Worm (Caenorhabditis elegans) whole organism, mixed stage, embryonic: ENCODE measurements around the gene xpo-3.

ENCODE experiments used
- bed-3 ChIP-seq: fragments of 200-800 bp; sonication (Bioruptor generic); optimal IDR thresholded peaks from 3 replicates; lab custom pipeline; 2018; ENCODE audit warnings: mild to moderate bottlenecking, missing genetic modification characterization, moderate library complexity, missing compliant biosample characterization
- ces-1 ChIP-seq: fragments of 150-350 bp; optimal IDR thresholded peaks from 2 replicates; lab custom pipeline; 2014; ENCODE audit warnings: missing biosample characterization, missing genetic modification reagents, missing genetic modification characterization
- cnd-1 ChIP-seq: fragments of 200-800 bp; sonication (Bioruptor generic); optimal IDR thresholded peaks from 2 replicates; lab custom pipeline; 2018; ENCODE audit warnings: mild to moderate bottlenecking, missing genetic modification characterization, missing compliant biosample characterization
- drap-1 ChIP-seq: fragments of 200-800 bp; sonication (Bioruptor generic); optimal IDR thresholded peaks from 3 replicates; lab custom pipeline; 2018; ENCODE audit warnings: mild to moderate bottlenecking, missing genetic modification characterization, missing compliant biosample characterization
- ham-2 ChIP-seq: fragments of 200-800 bp; sonication (Bioruptor generic); optimal IDR thresholded peaks from 2 replicates; lab custom pipeline; 2018; ENCODE audit warnings: mild to moderate bottlenecking, missing genetic modification characterization, missing compliant biosample characterization
- lin-13 ChIP-seq: fragments of 150-350 bp; optimal IDR thresholded peaks from 2 replicates; lab custom pipeline; 2014; ENCODE audit warnings: missing biosample characterization, missing genetic modification characterization
- nhr-28 ChIP-seq: fragments of 150-350 bp; optimal IDR thresholded peaks from 2 replicates; lab custom pipeline; 2014; ENCODE audit warnings: missing biosample characterization, missing genetic modification characterization
- pha-4 ChIP-seq: fragments of 150-350 bp; optimal IDR thresholded peaks from 2 replicates; lab custom pipeline; 2018; ENCODE audit warnings: missing biosample characterization, missing genetic modification reagents, missing genetic modification characterization
- snpc-4 ChIP-seq: fragments of 150-350 bp; optimal IDR thresholded peaks from 2 replicates; lab custom pipeline; 2014; ENCODE audit warnings: missing biosample characterization, missing genetic modification characterization
- unc-62 ChIP-seq: fragments of 150-350 bp; optimal IDR thresholded peaks from 2 replicates; lab custom pipeline; 2014; ENCODE audit warnings: missing biosample characterization, missing genetic modification reagents, missing genetic modification characterization
- ztf-11 ChIP-seq: fragments of 150-350 bp; optimal IDR thresholded peaks from 2 replicates; lab custom pipeline; 2014; ENCODE audit warnings: missing biosample characterization, missing genetic modification characterization

- TF ChIP-seq drap-1 (GFP tag; lab: Kevin White, UChicago) (no peak), nhr-28 (tag; lab: Kevin White, UChicago) (no peak), cnd-1 (no peak), ztf-11 (tag; lab: Kevin White, UChicago) (no peak), snpc-4 (tag; lab: Kevin White, UChicago) (no peak), pha-4 (tag; lab: Kevin White, UChicago) (no peak), ham-2 (GFP tag; lab: Kevin White, UChicago) (no peak), unc-62 (GFP tag; lab: Kevin White, UChicago) (no peak), ces-1 (no peak), bed-3 (no peak), lin-13 (tag; lab: Kevin White, UChicago) (no peak)
These were observed 6.0 kb downstream of the xpo-3 start for ce11 chrIV:7917881-7918280.
